Worm (Caenorhabditis elegans) whole organism, L4 larva: ENCODE measurements around the gene clec-256.
"Not testable (repeated sequence)": the region's sequence is repeated elsewhere in the genome, so short reads cannot be mapped to it uniquely, and the experiment has no call there.

Source experiments
- aha-1 ChIP-seq: fragments of 150-350 bp; peaks from one replicate; lab custom pipeline; 2014; ENCODE audit warnings: missing biosample characterization, missing genetic modification characterization
- aly-2 ChIP-seq: sonication (generic microtip); optimal IDR thresholded peaks from 2 replicates; lab custom pipeline; 2018; ENCODE audit warnings: missing biosample characterization, missing genetic modification characterization
- ceh-62 ChIP-seq: sonication (generic microtip); optimal IDR thresholded peaks from 2 replicates; lab custom pipeline; 2017; ENCODE audit warnings: missing biosample characterization, missing genetic modification characterization
- egl-27 ChIP-seq: sonication (generic microtip); optimal IDR thresholded peaks from 3 replicates; lab custom pipeline; 2017; ENCODE audit warnings: missing biosample characterization, missing genetic modification reagents, missing genetic modification characterization
- hlh-30 ChIP-seq: sonication (generic microtip); optimal IDR thresholded peaks from 2 replicates; lab custom pipeline; 2017; ENCODE audit warnings: antibody characterized with exemption, mild to moderate bottlenecking, missing genetic modification characterization, missing compliant biosample characterization; ENCODE audit not compliant: insufficient read depth
- hmg-1.1 ChIP-seq: fragments of 200-800 bp; sonication (Bioruptor generic); IDR thresholded peaks from 2 replicates; pipeline ENCODE4 v1.3.6; 2022; ENCODE audit warnings: missing genetic modification reagents, missing genetic modification characterization, missing compliant biosample characterization
- lin-13 ChIP-seq: fragments of 150-350 bp; optimal IDR thresholded peaks from 2 replicates; lab custom pipeline; 2014; ENCODE audit warnings: missing biosample characterization, missing genetic modification reagents, missing genetic modification characterization
- mdt-29 ChIP-seq: fragments of 200-800 bp; sonication (Bioruptor generic); IDR thresholded peaks from 2 replicates; pipeline ENCODE4 v1.3.6; 2022; ENCODE audit warnings: missing genetic modification reagents, missing genetic modification characterization, missing compliant biosample characterization
- mep-1 ChIP-seq: fragments of 150-350 bp; sonication (generic microtip); optimal IDR thresholded peaks from 3 replicates; lab custom pipeline; 2014; ENCODE audit warnings: missing biosample characterization, missing genetic modification characterization
- nhr-237 ChIP-seq: sonication (generic microtip); optimal IDR thresholded peaks from 2 replicates; lab custom pipeline; 2017; ENCODE audit warnings: missing biosample characterization, missing genetic modification characterization
- tag-97 ChIP-seq: fragments of 200-800 bp; sonication (Bioruptor generic); IDR thresholded peaks from 2 replicates; pipeline ENCODE4 v1.3.6; 2022; ENCODE audit warnings: missing genetic modification characterization, missing compliant biosample characterization

- TF ChIP-seq mdt-29 (GFP tag; lab: Robert Waterston, UW); nhr-237 (tag; lab: Kevin White, UChicago); mep-1 (tag; lab: Kevin White, UChicago); tag-97 (GFP tag; lab: Robert Waterston, UW); hlh-30; egl-27 (tag; lab: Kevin White, UChicago); aly-2 (tag; lab: Kevin White, UChicago); hmg-1.1; lin-13 (GFP tag; lab: Kevin White, UChicago); aha-1 (tag; lab: Kevin White, UChicago); ceh-62 (tag; lab: Kevin White, UChicago): not testable (repeated sequence)
Measured at ce11 chrV:18762044-18762443, 9.4 kb upstream of the clec-256 start, which contains the start of gene F11D11.22.
